Fruit fly (Drosophila melanogaster) whole organism, prepupa: ENCODE measurements around the gene CG32409.

Experiments
- CG10669 ChIP-seq: fragments of 200-800 bp; sonication (Bioruptor generic); optimal IDR thresholded peaks from 3 replicates; lab custom pipeline; 2018; ENCODE audit warnings: missing biosample characterization, mild to moderate bottlenecking, missing genetic modification characterization, moderate library complexity
- CG11762 ChIP-seq: fragments of 200-800 bp; sonication (Bioruptor generic); optimal IDR thresholded peaks from 3 replicates; lab custom pipeline; 2016; ENCODE audit warnings: missing biosample characterization, missing genetic modification characterization; ENCODE audit not compliant: insufficient read depth
- CG11902 ChIP-seq: fragments of 200-800 bp; sonication (Bioruptor generic); optimal IDR thresholded peaks from 3 replicates; lab custom pipeline; 2016; ENCODE audit warnings: missing biosample characterization, missing genetic modification characterization
- CG15336 ChIP-seq: fragments of 200-800 bp; sonication (Bioruptor generic); IDR thresholded peaks from 2 replicates; pipeline ENCODE4 v1.3.6; 2022; ENCODE audit warnings: missing biosample characterization, missing genetic modification characterization
- CG1621 ChIP-seq: fragments of 200-800 bp; sonication (Bioruptor generic); optimal IDR thresholded peaks from 3 replicates; lab custom pipeline; 2018; ENCODE audit warnings: missing biosample characterization, mild to moderate bottlenecking, missing genetic modification characterization
- CG16779 ChIP-seq: fragments of 200-800 bp; sonication (Bioruptor generic); optimal IDR thresholded peaks from 3 replicates; lab custom pipeline; 2017; ENCODE audit warnings: missing biosample characterization, mild to moderate bottlenecking, missing genetic modification characterization
- CG3032 ChIP-seq: fragments of 200-800 bp; optimal IDR thresholded peaks from 2 replicates; lab custom pipeline; 2019; ENCODE audit warnings: missing biosample characterization, mild to moderate bottlenecking, missing genetic modification characterization, moderate library complexity
- CG31627 ChIP-seq: fragments of 200-800 bp; sonication (Bioruptor generic); optimal IDR thresholded peaks from 3 replicates; lab custom pipeline; 2016; ENCODE audit warnings: missing biosample characterization, missing genetic modification characterization
- CG32006 ChIP-seq: fragments of 200-800 bp; sonication (Bioruptor generic); optimal IDR thresholded peaks from 3 replicates; lab custom pipeline; 2017; ENCODE audit warnings: missing biosample characterization, mild to moderate bottlenecking, missing genetic modification characterization
- CG4318 ChIP-seq: fragments of 200-800 bp; sonication (Bioruptor generic); optimal IDR thresholded peaks from 3 replicates; lab custom pipeline; 2017; ENCODE audit warnings: missing biosample characterization, mild to moderate bottlenecking, missing genetic modification characterization
- CG6163 ChIP-seq: fragments of 200-800 bp; sonication (Bioruptor generic); IDR thresholded peaks from 3 replicates; pipeline ENCODE4 v1.3.6; 2022; ENCODE audit warnings: missing biosample characterization, missing genetic modification characterization
- CG6792 ChIP-seq: fragments of 200-800 bp; sonication (Bioruptor generic); optimal IDR thresholded peaks from 3 replicates; lab custom pipeline; 2016; ENCODE audit warnings: missing biosample characterization, missing genetic modification characterization
- CG6808 ChIP-seq: fragments of 200-800 bp; sonication (Bioruptor generic); optimal IDR thresholded peaks from 3 replicates; lab custom pipeline; 2017; ENCODE audit warnings: missing biosample characterization, missing genetic modification characterization, mild to moderate bottlenecking, moderate library complexity, missing genetic modification reagents
- CG6854 ChIP-seq: fragments of 200-800 bp; sonication (Bioruptor generic); optimal IDR thresholded peaks from 2 replicates; lab custom pipeline; 2017; ENCODE audit warnings: missing biosample characterization, mild to moderate bottlenecking, missing genetic modification characterization
- CG7368 ChIP-seq: fragments of 200-800 bp; sonication (Bioruptor generic); optimal IDR thresholded peaks from 3 replicates; lab custom pipeline; 2016; ENCODE audit warnings: missing biosample characterization, missing genetic modification characterization
- CG8319 ChIP-seq: fragments of 200-800 bp; sonication (Bioruptor generic); optimal IDR thresholded peaks from 3 replicates; lab custom pipeline; 2016; ENCODE audit warnings: missing biosample characterization, missing genetic modification characterization
- CG8632 ChIP-seq: fragments of 200-800 bp; sonication (Bioruptor generic); optimal IDR thresholded peaks from 3 replicates; lab custom pipeline; 2016; ENCODE audit warnings: missing biosample characterization, missing genetic modification characterization
- Eip75B ChIP-seq: fragments of 200-800 bp; sonication (Bioruptor generic); optimal IDR thresholded peaks from 3 replicates; lab custom pipeline; 2016; ENCODE audit warnings: missing biosample characterization, missing genetic modification characterization
- Eip78C ChIP-seq: fragments of 200-800 bp; sonication (Bioruptor generic); peaks from one replicate; lab custom pipeline; 2016; ENCODE audit warnings: missing biosample characterization, missing genetic modification characterization
- Eip93F ChIP-seq: fragments of 200-800 bp; sonication (Bioruptor generic); optimal IDR thresholded peaks from 2 replicates; lab custom pipeline; 2016; ENCODE audit warnings: missing biosample characterization, mild to moderate bottlenecking, missing genetic modification characterization
- Gug ChIP-seq: fragments of 200-800 bp; sonication (Bioruptor generic); IDR thresholded peaks from 2 replicates; pipeline ENCODE4 v1.3.6; 2022; ENCODE audit warnings: missing biosample characterization, missing genetic modification characterization
- Hr39 ChIP-seq: fragments of 200-800 bp; sonication (Bioruptor generic); optimal IDR thresholded peaks from 2 replicates; lab custom pipeline; 2016; ENCODE audit warnings: missing biosample characterization, missing genetic modification characterization
- Lpt ChIP-seq: fragments of 200-800 bp; sonication (Bioruptor generic); optimal IDR thresholded peaks from 3 replicates; lab custom pipeline; 2016; ENCODE audit warnings: missing biosample characterization, missing genetic modification characterization
- Met ChIP-seq: fragments of 200-800 bp; sonication (Bioruptor generic); optimal IDR thresholded peaks from 3 replicates; lab custom pipeline; 2016; ENCODE audit warnings: missing biosample characterization, missing genetic modification characterization
- Smox ChIP-seq: fragments of 200-800 bp; sonication (Bioruptor generic); optimal IDR thresholded peaks from 3 replicates; lab custom pipeline; 2016; ENCODE audit warnings: missing biosample characterization, missing genetic modification characterization
- Sox102F ChIP-seq: fragments of 200-800 bp; sonication (Bioruptor generic); optimal IDR thresholded peaks from 2 replicates; lab custom pipeline; 2016; ENCODE audit warnings: missing biosample characterization, mild to moderate bottlenecking, missing genetic modification characterization
- Sox14 ChIP-seq: fragments of 200-800 bp; sonication (Bioruptor generic); optimal IDR thresholded peaks from 3 replicates; lab custom pipeline; 2016; ENCODE audit warnings: missing biosample characterization, missing genetic modification characterization
- Sox15 ChIP-seq: fragments of 200-800 bp; sonication (Bioruptor generic); optimal IDR thresholded peaks from 3 replicates; lab custom pipeline; 2016; ENCODE audit warnings: missing biosample characterization, missing genetic modification characterization
- achi ChIP-seq: fragments of 200-800 bp; sonication (Bioruptor generic); optimal IDR thresholded peaks from 3 replicates; lab custom pipeline; 2016; ENCODE audit warnings: missing biosample characterization, missing genetic modification characterization
- acj6 ChIP-seq: fragments of 200-800 bp; sonication (Bioruptor generic); optimal IDR thresholded peaks from 3 replicates; lab custom pipeline; 2016; ENCODE audit warnings: missing biosample characterization, missing genetic modification characterization
- dsx ChIP-seq: fragments of 200-800 bp; optimal IDR thresholded peaks from 3 replicates; lab custom pipeline; 2019; ENCODE audit warnings: missing biosample characterization, mild to moderate bottlenecking, missing genetic modification characterization, moderate library complexity; ENCODE audit not compliant: poor library complexity, severe bottlenecking
- eg ChIP-seq: fragments of 200-800 bp; sonication (Bioruptor generic); IDR thresholded peaks from 3 replicates; pipeline ENCODE4 v1.3.6; 2022; ENCODE audit warnings: missing biosample characterization, missing genetic modification characterization
- fd85E ChIP-seq: fragments of 200-800 bp; sonication (Bioruptor generic); optimal IDR thresholded peaks from 3 replicates; lab custom pipeline; 2016; ENCODE audit warnings: missing biosample characterization, missing genetic modification characterization
- fkh ChIP-seq: fragments of 200-800 bp; sonication (Bioruptor generic); optimal IDR thresholded peaks from 3 replicates; lab custom pipeline; 2017; ENCODE audit warnings: missing biosample characterization, mild to moderate bottlenecking, missing genetic modification characterization, moderate library complexity
- pdm3 ChIP-seq: fragments of 200-800 bp; sonication (Bioruptor generic); optimal IDR thresholded peaks from 3 replicates; lab custom pipeline; 2016; ENCODE audit warnings: missing biosample characterization, missing genetic modification characterization
- salr ChIP-seq, 2 experiments: fragments of 200-800 bp; sonication (Bioruptor generic); optimal IDR thresholded peaks; 3 replicates each; lab custom pipeline; 2016 to 2018; ENCODE audit warnings: missing biosample characterization in 2 of 2, missing genetic modification characterization in 2 of 2, mild to moderate bottlenecking in 1 of 2
- ss ChIP-seq, 2 experiments: fragments of 200-800 bp; sonication (Bioruptor generic); optimal IDR thresholded peaks; 2 replicates in 1 of 2; 3 replicates in 1 of 2; lab custom pipeline; 2017 to 2018; ENCODE audit warnings: mild to moderate bottlenecking in 2 of 2, missing biosample characterization in 2 of 2, missing genetic modification characterization in 2 of 2, moderate library complexity in 1 of 2
- svp ChIP-seq: fragments of 200-800 bp; sonication (Bioruptor generic); peaks from one replicate; lab custom pipeline; 2016; ENCODE audit warnings: missing biosample characterization, missing genetic modification characterization
- vri ChIP-seq: fragments of 200-800 bp; sonication (Bioruptor generic); optimal IDR thresholded peaks from 3 replicates; lab custom pipeline; 2016; ENCODE audit warnings: missing biosample characterization, mild to moderate bottlenecking, missing genetic modification characterization

Gene CG32409

DNA sequence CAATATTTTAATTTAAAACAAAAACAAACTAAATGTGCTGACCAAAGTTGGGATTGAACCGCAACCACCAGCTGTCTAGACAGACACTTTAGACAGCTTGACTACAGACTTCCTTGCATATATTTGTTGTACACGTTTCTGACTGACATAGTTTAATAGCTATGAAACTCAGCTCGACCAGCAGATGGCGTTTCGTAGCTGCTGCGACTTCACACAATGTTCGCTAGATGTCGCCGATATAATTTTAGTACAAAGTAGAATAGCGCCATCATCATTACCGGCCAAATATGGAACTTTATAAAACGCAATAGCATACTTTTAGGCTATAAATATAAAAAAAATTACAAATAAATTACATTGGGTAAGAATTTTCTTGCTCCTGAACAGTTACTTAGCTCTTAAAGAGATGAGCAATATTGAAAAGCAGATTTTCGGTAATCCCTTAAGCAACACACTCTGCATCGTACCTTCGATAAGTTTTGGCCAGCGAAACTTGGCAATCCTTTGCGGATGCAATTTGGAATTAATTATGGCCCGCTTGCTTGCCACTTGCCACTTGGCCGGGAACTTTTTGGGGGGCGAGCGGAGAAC lies 29.6 kb upstream of the CG32409 start (continued):
- no peak for TF ChIP-seq vri (GFP tag; lab: Kevin White, UChicago)
- no peak for TF ChIP-seq CG10669 (GFP tag; lab: Kevin White, UChicago)
- TF ChIP-seq Eip93F (GFP tag; lab: Kevin White, UChicago), result no peak
- TF ChIP-seq Eip75B (GFP tag; lab: Kevin White, UChicago), result no peak
- TF ChIP-seq Gug (GFP tag; lab: Robert Waterston, UW), result no peak
- no peak for TF ChIP-seq fkh
- TF ChIP-seq svp (GFP tag; lab: Kevin White, UChicago), result peak; percentile 57
- TF ChIP-seq CG6163 (GFP tag; lab: Robert Waterston, UW), result no peak

DNA sequence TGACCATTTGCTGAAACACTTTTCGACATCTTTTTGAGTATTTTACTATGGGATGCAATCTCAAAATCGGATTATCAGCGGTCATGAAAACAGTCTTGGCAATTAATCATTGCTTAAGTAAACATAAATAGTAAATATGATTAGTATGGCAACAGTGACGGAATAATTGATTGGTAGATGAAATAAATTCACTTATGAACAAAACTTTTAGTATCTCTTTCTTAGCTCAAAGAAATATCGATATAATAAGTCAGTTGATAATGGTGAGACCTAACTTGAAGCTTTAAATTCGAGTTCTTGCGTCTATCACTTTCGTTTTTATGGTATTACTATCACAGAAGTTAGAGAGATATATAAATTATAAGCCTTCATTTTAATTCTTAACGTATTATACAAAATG lies 28.1 kb upstream of the CG32409 start, which contains the start of gene CG5568:
TSS of gene CG5568 (plus strand) at position 301 of the 400 bp plus-strand sequence.
- no peak for TF ChIP-seq eg (GFP tag; lab: Robert Waterston, UW)
- TF ChIP-seq ss (GFP tag; optimal IDR thresholded peaks at IDR 0.05; lab: Kevin White, UChicago), result no peak
- TF ChIP-seq Hr39 (GFP tag; lab: Kevin White, UChicago), result no peak

DNA sequence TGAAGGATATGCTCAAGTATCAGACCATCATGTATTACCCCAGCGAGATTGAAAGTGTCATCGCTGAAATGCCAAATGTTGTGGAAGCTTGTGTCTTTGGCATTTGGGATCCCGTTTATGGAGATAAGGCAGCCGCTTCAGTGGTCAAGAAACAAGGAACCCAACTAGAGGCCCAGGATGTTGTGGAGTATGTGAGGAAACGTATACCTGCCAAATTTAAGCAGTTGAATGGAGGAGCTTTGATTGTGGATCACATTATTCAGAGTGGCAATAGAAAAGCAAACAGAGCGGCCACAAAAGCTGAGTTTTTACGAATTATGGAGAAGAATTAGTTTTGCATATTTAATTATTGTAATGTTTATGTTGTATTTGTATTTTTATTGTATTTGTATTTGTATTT lies 26.3 kb upstream of the CG32409 start, which contains the start of gene CG18586:
TSS of gene CG18586 (plus strand) at position 301 of the 400 bp plus-strand sequence.
- no peak for TF ChIP-seq Eip75B (GFP tag; lab: Kevin White, UChicago)
- TF ChIP-seq achi (GFP tag; lab: Kevin White, UChicago), result no peak
- no peak for TF ChIP-seq CG6792
- TF ChIP-seq Eip78C (GFP tag; lab: Kevin White, UChicago), result no peak
- no peak for TF ChIP-seq CG16779 (tag; lab: Kevin White, UChicago)
- TF ChIP-seq Lpt (GFP tag; lab: Kevin White, UChicago), result no peak
- no peak for TF ChIP-seq CG7368 (GFP tag; lab: Kevin White, UChicago)
- no peak for TF ChIP-seq CG11762 (GFP tag; lab: Kevin White, UChicago)
- no peak for TF ChIP-seq CG15336
- no peak for TF ChIP-seq pdm3 (GFP tag; lab: Kevin White, UChicago)
- TF ChIP-seq salr (GFP tag; optimal IDR thresholded peaks at IDR 0.05; lab: Kevin White, UChicago), result no peak
- TF ChIP-seq CG31627 (GFP tag; lab: Kevin White, UChicago), result no peak
- no peak for TF ChIP-seq Sox15 (GFP tag; lab: Kevin White, UChicago)
- no peak for TF ChIP-seq CG3032 (tag; lab: Kevin White, UChicago)
- no peak for TF ChIP-seq Met (GFP tag; lab: Kevin White, UChicago)
- no peak for TF ChIP-seq fd85E (GFP tag; lab: Kevin White, UChicago)
- no peak for TF ChIP-seq CG32006 (GFP tag; lab: Kevin White, UChicago)
- TF ChIP-seq CG6808 (GFP tag; lab: Kevin White, UChicago), result no peak

DNA sequence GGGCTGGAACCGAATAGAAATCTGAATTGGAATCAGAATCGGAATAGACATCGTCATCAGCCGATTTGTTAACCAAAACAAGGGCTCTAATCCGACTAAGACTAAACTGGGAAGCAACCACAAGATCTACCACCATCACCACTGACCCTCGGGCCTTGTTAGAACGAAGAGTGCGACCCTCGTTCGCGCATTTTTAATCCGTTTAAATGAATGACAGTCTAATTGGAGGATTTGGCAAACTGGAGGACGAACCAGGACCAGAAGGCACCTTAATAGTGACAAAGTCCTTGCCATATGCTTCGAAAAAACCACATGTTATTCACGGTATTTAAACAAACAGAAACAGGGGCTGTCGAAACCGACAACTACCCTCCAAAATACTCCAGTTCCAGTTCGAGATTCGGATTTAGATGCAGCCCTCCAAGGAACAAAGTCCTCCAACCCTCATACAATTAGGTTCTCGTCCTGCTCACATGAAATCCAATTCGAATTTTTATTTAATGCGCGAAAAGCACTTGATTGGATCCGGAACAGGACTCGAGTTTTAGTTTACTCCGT lies 20.5 kb upstream of the CG32409 start:
- TF ChIP-seq dsx (GFP tag; lab: Kevin White, UChicago) (no peak), CG15336 (no peak), Sox14 (GFP tag; lab: Kevin White, UChicago) (no peak), Smox (GFP tag; lab: Kevin White, UChicago) (no peak), Sox102F (GFP tag; lab: Kevin White, UChicago) (no peak), CG11762 (GFP tag; lab: Kevin White, UChicago) (no peak), CG8319 (GFP tag; lab: Kevin White, UChicago) (no peak), salr (GFP tag; optimal IDR thresholded peaks at IDR 0.05; lab: Kevin White, UChicago) (no peak), Sox15 (GFP tag; lab: Kevin White, UChicago) (no peak), Gug (GFP tag; lab: Robert Waterston, UW) (no peak), CG6854 (GFP tag; lab: Kevin White, UChicago) (no peak), acj6 (GFP tag; lab: Kevin White, UChicago) (no peak), CG8632 (GFP tag; lab: Kevin White, UChicago) (no peak), Eip75B (GFP tag; lab: Kevin White, UChicago) (no peak), CG7368 (GFP tag; lab: Kevin White, UChicago) (no peak), CG6808 (GFP tag; lab: Kevin White, UChicago) (no peak), CG4318 (GFP tag; lab: Kevin White, UChicago) (no peak), CG16779 (tag; lab: Kevin White, UChicago) (no peak), CG1621 (tag; lab: Kevin White, UChicago) (no peak), CG11902 (no peak)
